Worm (Caenorhabditis elegans) whole organism, late embryonic: ENCODE measurements around the gene F58B3.4.

Experiments used
- K02D7.2 ChIP-seq: sonication (generic microtip); optimal IDR thresholded peaks from 2 replicates; lab custom pipeline; 2017; ENCODE audit warnings: mild to moderate bottlenecking, missing genetic modification characterization, missing compliant biosample characterization
- hlh-30 ChIP-seq: sonication (generic microtip); optimal IDR thresholded peaks from 2 replicates; lab custom pipeline; 2017; ENCODE audit warnings: antibody characterized with exemption, missing genetic modification characterization, missing compliant biosample characterization; ENCODE audit not compliant: insufficient read depth
- mec-3 ChIP-seq: sonication (generic microtip); optimal IDR thresholded peaks from 2 replicates; lab custom pipeline; 2016; ENCODE audit warnings: borderline replicate concordance, missing genetic modification characterization, missing compliant biosample characterization

DNA sequence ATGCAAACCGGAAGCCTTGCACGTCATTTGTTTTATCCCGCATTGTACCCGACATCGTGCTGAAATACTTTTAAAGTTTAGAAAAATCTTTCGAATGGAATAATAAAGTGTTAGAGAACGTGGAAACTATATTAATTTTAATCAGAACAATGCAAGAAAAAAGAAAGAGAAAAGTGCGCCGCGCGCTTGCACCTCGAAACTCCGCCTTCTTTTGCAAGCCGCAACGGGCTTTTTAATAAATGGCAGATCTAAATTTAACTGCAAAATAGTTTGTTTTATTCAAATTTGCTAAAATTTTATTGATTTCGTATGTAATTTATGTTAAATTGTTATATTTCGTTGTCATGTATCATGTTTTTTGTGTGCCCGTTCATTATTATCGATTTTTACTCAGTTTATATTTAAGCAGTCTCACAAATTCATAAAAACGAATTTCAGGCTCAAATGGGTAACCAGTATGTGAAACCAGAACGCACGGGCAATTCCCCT, 20.4 kb upstream of the F58B3.4 start, which contains the start of the genes acl-3 and ndub-6:
- TF ChIP-seq mec-3 (tag; lab: Kevin White, UChicago), result no peak
- TF ChIP-seq hlh-30, result no peak
- no peak for TF ChIP-seq K02D7.2 (tag; lab: Kevin White, UChicago)
